Fruit fly (Drosophila melanogaster): ENCODE data around the gene CG17991.
A peak's percentile ranks its signal among the peaks of the same experiment; 100 is the strongest.

The CG17991 gene

DNA sequence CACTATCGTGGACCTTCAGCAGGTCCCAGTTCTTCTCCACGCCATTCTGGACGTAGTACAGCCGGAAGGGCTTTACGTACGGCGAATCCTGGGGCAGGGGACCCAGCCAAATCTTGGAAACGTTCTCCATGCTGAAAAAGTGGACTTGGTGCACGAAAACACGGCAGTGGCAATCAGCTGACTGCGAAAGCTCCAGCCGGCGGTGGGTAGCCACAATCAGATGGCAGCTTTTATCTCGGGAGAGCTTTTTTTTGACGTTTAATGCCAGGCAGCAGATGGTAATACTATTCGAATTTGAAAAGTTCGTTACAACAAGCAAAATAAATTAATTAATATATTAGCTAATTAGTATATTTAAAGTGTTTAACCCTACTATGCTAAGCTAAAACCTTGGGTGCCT lies 12.7 kb upstream of the CG17991 start, which contains the start of gene CG42813:
Gene CG42813 (minus strand): TSS at position 220 of the 400 bp plus-strand sequence.
- TF ChIP-seq bab1 (GFP tag; optimal IDR thresholded peaks at IDR 0.05) (peak; percentile 82), CG14711 (tag; optimal IDR thresholded peaks at IDR 0.05) (peak; percentile 11), CG1620 (GFP tag; optimal IDR thresholded peaks at IDR 0.05) (no peak), ovo (GFP tag; optimal IDR thresholded peaks at IDR 0.05) (no peak)

DNA sequence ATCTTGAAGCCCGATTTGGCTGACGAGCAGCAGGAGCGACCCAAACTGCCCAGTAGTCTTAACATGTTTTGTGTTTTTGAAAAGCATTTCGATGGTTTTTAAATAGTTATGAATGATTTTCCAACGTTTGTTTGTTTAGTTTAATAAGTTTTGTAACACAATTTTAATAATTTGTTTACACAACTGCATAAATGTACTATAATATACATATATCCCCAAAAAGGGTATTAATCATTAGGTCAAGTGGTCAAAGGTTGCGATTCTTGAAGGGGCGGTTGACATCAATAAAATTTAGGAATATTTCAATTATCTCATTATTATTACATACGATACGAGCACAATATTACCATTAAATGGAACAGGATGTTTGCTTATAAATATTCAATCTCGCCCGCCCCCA lies 11.7 kb upstream of the CG17991 start, which contains the start of gene CG42814:
Gene CG42814 (minus strand): TSS at position 101 of the 400 bp plus-strand sequence.
- TF ChIP-seq tj (GFP tag; optimal IDR thresholded peaks at IDR 0.05) (no peak), CG33017 (tag; optimal IDR thresholded peaks at IDR 0.05) (no peak), CG7101 (tag; optimal IDR thresholded peaks at IDR 0.05) (no peak), cic (GFP tag; optimal IDR thresholded peaks at IDR 0.05) (no peak), Mnt (GFP tag; optimal IDR thresholded peaks at IDR 0.05) (no peak), CG11617 (GFP tag; optimal IDR thresholded peaks at IDR 0.05) (no peak), CG14711 (tag; optimal IDR thresholded peaks at IDR 0.05) (no peak), CG1620 (GFP tag; optimal IDR thresholded peaks at IDR 0.05) (no peak), pad (GFP tag; optimal IDR thresholded peaks at IDR 0.05) (no peak), Crg-1 (GFP tag; optimal IDR thresholded peaks at IDR 0.05) (no peak), kay (GFP tag; ENCODE audit: borderline replicate concordance) (no peak), Clk (GFP tag; optimal IDR thresholded peaks at IDR 0.05) (no peak), CG7045 (GFP tag; optimal IDR thresholded peaks at IDR 0.05) (no peak), CG5204 (GFP tag; optimal IDR thresholded peaks at IDR 0.05) (no peak), toe (GFP tag; optimal IDR thresholded peaks at IDR 0.05) (no peak)

DNA sequence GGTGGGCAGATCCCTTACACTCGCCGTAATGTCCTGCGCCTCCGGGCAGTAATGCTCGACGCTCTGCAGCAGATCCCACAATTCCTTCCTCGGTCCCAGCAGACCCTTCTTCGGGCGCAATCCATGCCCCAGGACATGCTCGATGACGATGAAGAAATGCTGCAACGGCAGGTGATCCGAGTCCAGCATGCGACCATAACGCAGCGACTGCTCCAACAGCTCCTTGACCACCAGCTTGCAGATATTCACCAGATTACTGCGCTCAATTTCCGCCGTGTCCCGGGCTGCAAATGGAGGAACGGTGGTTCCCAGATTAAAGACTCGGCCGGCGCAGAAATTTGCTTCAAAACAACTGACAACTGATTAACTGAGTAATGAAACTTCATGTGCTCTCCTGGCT lies 7.7 kb upstream of the CG17991 start, which contains the start of gene CG31068:
Gene CG31068 (plus strand): TSS at position 301 of the 400 bp plus-strand sequence.
- TF ChIP-seq cnc (optimal IDR thresholded peaks at IDR 0.05) (no peak), CG7101 (tag; optimal IDR thresholded peaks at IDR 0.05) (no peak), CG33017 (tag; optimal IDR thresholded peaks at IDR 0.05) (no peak), ovo (GFP tag; optimal IDR thresholded peaks at IDR 0.05) (no peak), Clk (GFP tag; optimal IDR thresholded peaks at IDR 0.05) (no peak)

DNA sequence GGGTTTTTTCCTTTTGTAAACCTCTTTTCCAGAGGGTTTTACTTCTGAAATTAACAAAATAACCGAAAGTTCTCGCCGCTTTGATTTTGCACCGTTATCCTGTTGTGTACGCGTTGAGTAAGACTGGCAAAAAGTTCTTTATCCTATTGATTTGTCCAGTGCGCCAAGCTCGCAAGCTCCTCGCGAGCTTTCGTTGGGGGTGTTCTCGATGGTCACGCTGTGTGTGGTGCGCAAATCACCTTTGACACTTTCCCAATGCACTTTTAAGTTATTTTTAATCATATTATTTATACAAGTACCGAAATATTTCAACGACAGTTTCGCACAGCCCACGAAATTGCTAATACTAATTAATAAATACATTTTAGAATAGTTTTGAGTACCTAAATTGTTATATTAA lies 3.1 kb upstream of the CG17991 start:
- TF ChIP-seq Hr96 (GFP tag; optimal IDR thresholded peaks at IDR 0.05) (no peak), CG7045 (GFP tag; optimal IDR thresholded peaks at IDR 0.05) (no peak), tj (GFP tag; optimal IDR thresholded peaks at IDR 0.05) (no peak), CG33017 (tag; optimal IDR thresholded peaks at IDR 0.05) (no peak), ovo (GFP tag; optimal IDR thresholded peaks at IDR 0.05) (no peak), CG1620 (GFP tag; optimal IDR thresholded peaks at IDR 0.05) (no peak), CG14711 (tag; optimal IDR thresholded peaks at IDR 0.05) (no peak), Clk (GFP tag; optimal IDR thresholded peaks at IDR 0.05) (no peak), CG7101 (tag; optimal IDR thresholded peaks at IDR 0.05) (no peak), CG11617 (GFP tag; optimal IDR thresholded peaks at IDR 0.05) (no peak), bab1 (GFP tag; optimal IDR thresholded peaks at IDR 0.05) (no peak), Mnt (GFP tag; optimal IDR thresholded peaks at IDR 0.05) (no peak), CG5204 (GFP tag; optimal IDR thresholded peaks at IDR 0.05) (no peak), kay (GFP tag; ENCODE audit: borderline replicate concordance) (no peak)

DNA sequence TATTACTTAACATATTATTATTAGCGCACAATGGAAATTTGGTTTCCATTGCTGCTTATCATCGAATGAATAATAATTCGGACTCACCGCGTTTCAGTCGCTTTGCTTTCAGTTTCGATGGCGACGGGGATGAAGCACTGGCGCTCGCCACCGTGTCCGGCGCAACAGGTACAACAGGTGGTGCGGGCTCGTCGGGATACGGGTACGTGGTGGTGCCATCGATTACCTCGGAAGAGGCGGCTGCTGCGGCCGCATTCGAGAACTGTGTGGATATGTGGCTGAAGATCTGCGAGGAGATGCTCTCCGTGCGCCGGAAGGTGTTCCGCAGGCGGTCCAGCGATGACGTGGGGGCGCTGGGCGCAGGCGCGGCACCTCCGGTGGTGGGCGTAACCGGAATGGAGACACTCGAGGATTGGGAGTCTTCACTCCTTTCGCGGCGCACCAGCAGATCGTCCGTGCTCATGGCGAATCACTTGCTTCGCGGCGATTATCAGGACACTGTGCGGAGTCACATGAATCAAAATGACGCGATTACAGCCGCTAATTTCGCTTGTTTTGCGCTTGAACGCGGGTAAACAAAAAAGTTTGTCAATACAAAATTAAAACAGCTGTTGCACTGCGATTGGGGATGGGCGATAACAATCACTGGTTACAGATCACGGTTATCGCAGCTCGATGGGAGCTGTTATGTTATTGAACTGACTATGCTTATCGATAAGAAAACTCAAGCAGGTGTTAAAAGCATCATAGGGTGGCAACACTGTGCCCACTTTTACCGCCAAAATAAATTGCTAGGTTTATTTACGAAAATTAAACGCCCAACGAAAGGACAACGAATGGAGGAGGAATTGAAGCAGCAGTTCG lies 2.4 kb upstream of the CG17991 start, which contains the start of the genes CG31064 and PolA2:
Gene CG31064 (minus strand): TSS at position 648 of the 864 bp plus-strand sequence.
Gene PolA2 (plus strand): TSS at position 726 of the 864 bp plus-strand sequence.
- TF ChIP-seq bab1 (GFP tag; optimal IDR thresholded peaks at IDR 0.05), result peak; percentile 24
- peak; percentile 6 for TF ChIP-seq cic (GFP tag; optimal IDR thresholded peaks at IDR 0.05)
- no peak for TF ChIP-seq CG33017 (tag; optimal IDR thresholded peaks at IDR 0.05)
- peak; percentile 55 for TF ChIP-seq CG14711 (tag; optimal IDR thresholded peaks at IDR 0.05)
- TF ChIP-seq tj (GFP tag; optimal IDR thresholded peaks at IDR 0.05), result no peak
- TF ChIP-seq Mnt (GFP tag; optimal IDR thresholded peaks at IDR 0.05), result peak; percentile 34
- no peak for TF ChIP-seq cnc (optimal IDR thresholded peaks at IDR 0.05)
- TF ChIP-seq Crg-1 (GFP tag; optimal IDR thresholded peaks at IDR 0.05), result peak; percentile 38
- no peak for TF ChIP-seq CG5204 (GFP tag; optimal IDR thresholded peaks at IDR 0.05)
- TF ChIP-seq CG7101 (tag; optimal IDR thresholded peaks at IDR 0.05), result no peak
- TF ChIP-seq CG11617 (GFP tag; optimal IDR thresholded peaks at IDR 0.05), result no peak
- no peak for TF ChIP-seq CG12768 (GFP tag; optimal IDR thresholded peaks at IDR 0.05)
- no peak for TF ChIP-seq toe (GFP tag; optimal IDR thresholded peaks at IDR 0.05)
- peak; percentile 30 for TF ChIP-seq CG1620 (GFP tag; optimal IDR thresholded peaks at IDR 0.05)
- TF ChIP-seq pad (GFP tag; optimal IDR thresholded peaks at IDR 0.05), result peak; percentile 5

DNA sequence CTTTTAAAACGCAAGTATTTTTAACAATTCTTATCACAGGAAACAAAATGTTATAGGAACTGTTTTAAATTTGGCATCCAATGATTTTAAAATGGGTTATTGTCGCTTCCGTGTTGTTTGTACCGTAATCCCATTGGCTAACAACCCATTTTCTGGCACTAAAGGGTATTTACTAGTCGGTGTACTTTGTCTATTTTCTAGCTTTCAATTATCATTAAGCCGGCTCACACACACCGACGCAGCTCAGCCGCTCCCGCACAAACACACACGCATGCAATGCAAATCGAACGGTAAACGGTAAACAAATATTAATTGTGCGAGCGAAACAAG lies 3.3 kb downstream of the CG17991 start:
- TF ChIP-seq pad (GFP tag; optimal IDR thresholded peaks at IDR 0.05) (peak; percentile 18), ovo (GFP tag; optimal IDR thresholded peaks at IDR 0.05) (peak; percentile 91), toe (GFP tag; optimal IDR thresholded peaks at IDR 0.05) (no peak), CG33017 (tag; optimal IDR thresholded peaks at IDR 0.05) (no peak), bab1 (GFP tag; optimal IDR thresholded peaks at IDR 0.05) (no peak), tj (GFP tag; optimal IDR thresholded peaks at IDR 0.05) (no peak), CG14711 (tag; optimal IDR thresholded peaks at IDR 0.05) (no peak), CG1620 (GFP tag; optimal IDR thresholded peaks at IDR 0.05) (no peak)
